Worm (Caenorhabditis elegans) whole organism, L3 larva: ENCODE measurements around the gene M04B2.7.

Experiments used
- ceh-9 ChIP-seq: sonication (generic microtip); optimal IDR thresholded peaks from 2 replicates; lab custom pipeline; 2018; ENCODE audit warnings: missing biosample characterization, missing genetic modification characterization
- egl-27 ChIP-seq: sonication (generic microtip); optimal IDR thresholded peaks from 4 replicates; lab custom pipeline; 2017; ENCODE audit warnings: missing biosample characterization, missing genetic modification reagents, missing genetic modification characterization
- nhr-76 ChIP-seq: fragments of 150-350 bp; sonication (generic microtip); optimal IDR thresholded peaks from 5 replicates; lab custom pipeline; 2014; ENCODE audit warnings: missing biosample characterization, missing genetic modification characterization
- nhr-77 ChIP-seq: fragments of 150-350 bp; optimal IDR thresholded peaks from 2 replicates; lab custom pipeline; 2014; ENCODE audit warnings: missing biosample characterization, missing genetic modification characterization
- pha-4 ChIP-seq: fragments of 150-350 bp; optimal IDR thresholded peaks from 2 replicates; lab custom pipeline; 2014; ENCODE audit warnings: missing biosample characterization, missing genetic modification reagents, missing genetic modification characterization
- pqm-1 ChIP-seq: fragments of 150-350 bp; optimal IDR thresholded peaks from 2 replicates; lab custom pipeline; 2017; ENCODE audit warnings: missing biosample characterization, missing genetic modification characterization, inconsistent platforms
- snpc-4 ChIP-seq: fragments of 150-350 bp; optimal IDR thresholded peaks from 2 replicates; lab custom pipeline; 2014; ENCODE audit warnings: missing biosample characterization, missing genetic modification characterization
- tbx-2 ChIP-seq: sonication (generic microtip); optimal IDR thresholded peaks from 2 replicates; lab custom pipeline; 2016; ENCODE audit warnings: mild to moderate bottlenecking, missing genetic modification characterization, missing compliant biosample characterization

- no peak for TF ChIP-seq egl-27 (tag; lab: Kevin White, UChicago)
- no peak for TF ChIP-seq ceh-9
- TF ChIP-seq snpc-4 (tag; lab: Kevin White, UChicago), result no peak
- no peak for TF ChIP-seq nhr-76 (tag; lab: Kevin White, UChicago)
- no peak for TF ChIP-seq pqm-1 (tag; lab: Kevin White, UChicago)
- no peak for TF ChIP-seq tbx-2
- TF ChIP-seq pha-4 (tag; lab: Kevin White, UChicago), result no peak
- TF ChIP-seq nhr-77 (tag; lab: Kevin White, UChicago), result no peak
These were observed 61.7 kb downstream of the M04B2.7 start for ce11 chrIV:11486859-11487258.
